Fruit fly (Drosophila melanogaster) whole organism, prepupa: ENCODE results near the gene Usp10.

Experiments
- Blimp-1 ChIP-seq: fragments of 200-800 bp; sonication (Bioruptor generic); optimal IDR thresholded peaks from 3 replicates; lab custom pipeline; 2017; ENCODE audit warnings: missing biosample characterization, missing genetic modification characterization, mild to moderate bottlenecking, moderate library complexity, missing genetic modification reagents
- CG10631 ChIP-seq: fragments of 200-800 bp; sonication (Bioruptor generic); optimal IDR thresholded peaks from 2 replicates; lab custom pipeline; 2016; ENCODE audit warnings: missing biosample characterization, missing genetic modification characterization
- CG10669 ChIP-seq: fragments of 200-800 bp; sonication (Bioruptor generic); optimal IDR thresholded peaks from 3 replicates; lab custom pipeline; 2018; ENCODE audit warnings: missing biosample characterization, mild to moderate bottlenecking, missing genetic modification characterization, moderate library complexity
- CG11294 ChIP-seq: fragments of 200-800 bp; sonication (Bioruptor generic); IDR thresholded peaks from 2 replicates; pipeline ENCODE4 v1.3.6; 2022; ENCODE audit warnings: missing biosample characterization, missing genetic modification characterization
- CG11762 ChIP-seq: fragments of 200-800 bp; sonication (Bioruptor generic); optimal IDR thresholded peaks from 3 replicates; lab custom pipeline; 2016; ENCODE audit warnings: missing biosample characterization, missing genetic modification characterization; ENCODE audit not compliant: insufficient read depth
- CG11902 ChIP-seq: fragments of 200-800 bp; sonication (Bioruptor generic); optimal IDR thresholded peaks from 3 replicates; lab custom pipeline; 2016; ENCODE audit warnings: missing biosample characterization, missing genetic modification characterization
- CG1621 ChIP-seq: fragments of 200-800 bp; sonication (Bioruptor generic); optimal IDR thresholded peaks from 3 replicates; lab custom pipeline; 2018; ENCODE audit warnings: missing biosample characterization, mild to moderate bottlenecking, missing genetic modification characterization
- CG16779 ChIP-seq: fragments of 200-800 bp; sonication (Bioruptor generic); optimal IDR thresholded peaks from 3 replicates; lab custom pipeline; 2017; ENCODE audit warnings: missing biosample characterization, mild to moderate bottlenecking, missing genetic modification characterization
- CG3032 ChIP-seq: fragments of 200-800 bp; optimal IDR thresholded peaks from 2 replicates; lab custom pipeline; 2019; ENCODE audit warnings: missing biosample characterization, mild to moderate bottlenecking, missing genetic modification characterization, moderate library complexity
- CG31627 ChIP-seq: fragments of 200-800 bp; sonication (Bioruptor generic); optimal IDR thresholded peaks from 3 replicates; lab custom pipeline; 2016; ENCODE audit warnings: missing biosample characterization, missing genetic modification characterization
- CG32006 ChIP-seq: fragments of 200-800 bp; sonication (Bioruptor generic); optimal IDR thresholded peaks from 3 replicates; lab custom pipeline; 2017; ENCODE audit warnings: missing biosample characterization, mild to moderate bottlenecking, missing genetic modification characterization
- CG34406 ChIP-seq: fragments of 200-800 bp; sonication (Bioruptor generic); optimal IDR thresholded peaks from 3 replicates; lab custom pipeline; 2016; ENCODE audit warnings: missing biosample characterization, missing genetic modification characterization
- CG3919 ChIP-seq: fragments of 200-800 bp; sonication (Bioruptor generic); optimal IDR thresholded peaks from 3 replicates; lab custom pipeline; 2016; ENCODE audit warnings: missing biosample characterization, missing genetic modification characterization
- CG6163 ChIP-seq: fragments of 200-800 bp; sonication (Bioruptor generic); IDR thresholded peaks from 3 replicates; pipeline ENCODE4 v1.3.6; 2022; ENCODE audit warnings: missing biosample characterization, missing genetic modification characterization
- CG6276 ChIP-seq: fragments of 200-800 bp; sonication (Bioruptor generic); optimal IDR thresholded peaks from 2 replicates; lab custom pipeline; 2017; ENCODE audit warnings: missing biosample characterization, mild to moderate bottlenecking, missing genetic modification characterization
- CG6792 ChIP-seq: fragments of 200-800 bp; sonication (Bioruptor generic); optimal IDR thresholded peaks from 3 replicates; lab custom pipeline; 2016; ENCODE audit warnings: missing biosample characterization, missing genetic modification characterization
- CG6808 ChIP-seq: fragments of 200-800 bp; sonication (Bioruptor generic); optimal IDR thresholded peaks from 3 replicates; lab custom pipeline; 2017; ENCODE audit warnings: missing biosample characterization, missing genetic modification characterization, mild to moderate bottlenecking, moderate library complexity, missing genetic modification reagents
- CG7368 ChIP-seq: fragments of 200-800 bp; sonication (Bioruptor generic); optimal IDR thresholded peaks from 3 replicates; lab custom pipeline; 2016; ENCODE audit warnings: missing biosample characterization, missing genetic modification characterization
- CG8119 ChIP-seq: fragments of 200-800 bp; sonication (Bioruptor generic); IDR thresholded peaks from 3 replicates; pipeline ENCODE4 v1.3.6; 2022; ENCODE audit warnings: missing biosample characterization, missing genetic modification characterization
- CG8319 ChIP-seq: fragments of 200-800 bp; sonication (Bioruptor generic); optimal IDR thresholded peaks from 3 replicates; lab custom pipeline; 2016; ENCODE audit warnings: missing biosample characterization, missing genetic modification characterization
- CG8632 ChIP-seq: fragments of 200-800 bp; sonication (Bioruptor generic); optimal IDR thresholded peaks from 3 replicates; lab custom pipeline; 2016; ENCODE audit warnings: missing biosample characterization, missing genetic modification characterization
- CG9139 ChIP-seq: fragments of 200-800 bp; sonication (Bioruptor generic); optimal IDR thresholded peaks from 3 replicates; lab custom pipeline; 2017; ENCODE audit warnings: missing biosample characterization, mild to moderate bottlenecking, missing genetic modification characterization
- Eip75B ChIP-seq: fragments of 200-800 bp; sonication (Bioruptor generic); optimal IDR thresholded peaks from 3 replicates; lab custom pipeline; 2016; ENCODE audit warnings: missing biosample characterization, missing genetic modification characterization
- Eip78C ChIP-seq: fragments of 200-800 bp; sonication (Bioruptor generic); peaks from one replicate; lab custom pipeline; 2016; ENCODE audit warnings: missing biosample characterization, missing genetic modification characterization
- Eip93F ChIP-seq: fragments of 200-800 bp; sonication (Bioruptor generic); optimal IDR thresholded peaks from 2 replicates; lab custom pipeline; 2016; ENCODE audit warnings: missing biosample characterization, mild to moderate bottlenecking, missing genetic modification characterization
- Ets21C ChIP-seq: fragments of 200-800 bp; sonication (Bioruptor generic); optimal IDR thresholded peaks from 3 replicates; lab custom pipeline; 2016; ENCODE audit warnings: missing biosample characterization, missing genetic modification characterization
- Ets96B ChIP-seq: fragments of 200-800 bp; optimal IDR thresholded peaks from 2 replicates; lab custom pipeline; 2019; ENCODE audit warnings: missing biosample characterization, mild to moderate bottlenecking, missing genetic modification characterization, moderate library complexity
- Gug ChIP-seq: fragments of 200-800 bp; sonication (Bioruptor generic); IDR thresholded peaks from 2 replicates; pipeline ENCODE4 v1.3.6; 2022; ENCODE audit warnings: missing biosample characterization, missing genetic modification characterization
- Hr39 ChIP-seq: fragments of 200-800 bp; sonication (Bioruptor generic); optimal IDR thresholded peaks from 2 replicates; lab custom pipeline; 2016; ENCODE audit warnings: missing biosample characterization, missing genetic modification characterization
- Hr4 ChIP-seq: fragments of 200-800 bp; sonication (Bioruptor generic); optimal IDR thresholded peaks from 3 replicates; lab custom pipeline; 2016; ENCODE audit warnings: missing biosample characterization, missing genetic modification characterization
- Lpt ChIP-seq: fragments of 200-800 bp; sonication (Bioruptor generic); optimal IDR thresholded peaks from 3 replicates; lab custom pipeline; 2016; ENCODE audit warnings: missing biosample characterization, missing genetic modification characterization
- Met ChIP-seq: fragments of 200-800 bp; sonication (Bioruptor generic); optimal IDR thresholded peaks from 3 replicates; lab custom pipeline; 2016; ENCODE audit warnings: missing biosample characterization, missing genetic modification characterization
- OdsH ChIP-seq: fragments of 200-800 bp; sonication (Bioruptor generic); optimal IDR thresholded peaks from 3 replicates; lab custom pipeline; 2016; ENCODE audit warnings: missing biosample characterization, missing genetic modification characterization
- Smox ChIP-seq: fragments of 200-800 bp; sonication (Bioruptor generic); optimal IDR thresholded peaks from 3 replicates; lab custom pipeline; 2016; ENCODE audit warnings: missing biosample characterization, missing genetic modification characterization
- Sox102F ChIP-seq: fragments of 200-800 bp; sonication (Bioruptor generic); optimal IDR thresholded peaks from 2 replicates; lab custom pipeline; 2016; ENCODE audit warnings: missing biosample characterization, mild to moderate bottlenecking, missing genetic modification characterization
- Sox14 ChIP-seq: fragments of 200-800 bp; sonication (Bioruptor generic); optimal IDR thresholded peaks from 3 replicates; lab custom pipeline; 2016; ENCODE audit warnings: missing biosample characterization, missing genetic modification characterization
- Sox15 ChIP-seq: fragments of 200-800 bp; sonication (Bioruptor generic); optimal IDR thresholded peaks from 3 replicates; lab custom pipeline; 2016; ENCODE audit warnings: missing biosample characterization, missing genetic modification characterization
- achi ChIP-seq: fragments of 200-800 bp; sonication (Bioruptor generic); optimal IDR thresholded peaks from 3 replicates; lab custom pipeline; 2016; ENCODE audit warnings: missing biosample characterization, missing genetic modification characterization
- acj6 ChIP-seq: fragments of 200-800 bp; sonication (Bioruptor generic); optimal IDR thresholded peaks from 3 replicates; lab custom pipeline; 2016; ENCODE audit warnings: missing biosample characterization, missing genetic modification characterization
- dac ChIP-seq: fragments of 200-800 bp; sonication (Bioruptor generic); optimal IDR thresholded peaks from 2 replicates; lab custom pipeline; 2017; ENCODE audit warnings: missing biosample characterization, mild to moderate bottlenecking, missing genetic modification characterization
- dsx ChIP-seq: fragments of 200-800 bp; optimal IDR thresholded peaks from 3 replicates; lab custom pipeline; 2019; ENCODE audit warnings: missing biosample characterization, mild to moderate bottlenecking, missing genetic modification characterization, moderate library complexity; ENCODE audit not compliant: poor library complexity, severe bottlenecking
- eg ChIP-seq: fragments of 200-800 bp; sonication (Bioruptor generic); IDR thresholded peaks from 3 replicates; pipeline ENCODE4 v1.3.6; 2022; ENCODE audit warnings: missing biosample characterization, missing genetic modification characterization
- esn ChIP-seq: fragments of 200-800 bp; sonication (Bioruptor generic); optimal IDR thresholded peaks from 2 replicates; lab custom pipeline; 2016; ENCODE audit warnings: missing biosample characterization, mild to moderate bottlenecking, missing genetic modification characterization, moderate library complexity
- fd59A ChIP-seq: fragments of 200-800 bp; sonication (Bioruptor generic); optimal IDR thresholded peaks from 2 replicates; lab custom pipeline; 2017; ENCODE audit warnings: missing biosample characterization, mild to moderate bottlenecking, missing genetic modification characterization, missing genetic modification reagents
- fkh ChIP-seq: fragments of 200-800 bp; sonication (Bioruptor generic); optimal IDR thresholded peaks from 3 replicates; lab custom pipeline; 2017; ENCODE audit warnings: missing biosample characterization, mild to moderate bottlenecking, missing genetic modification characterization, moderate library complexity
- lz ChIP-seq: fragments of 200-800 bp; sonication (Bioruptor generic); optimal IDR thresholded peaks from 3 replicates; lab custom pipeline; 2016; ENCODE audit warnings: missing biosample characterization, missing genetic modification characterization
- net ChIP-seq: fragments of 200-800 bp; sonication (Bioruptor generic); optimal IDR thresholded peaks from 3 replicates; lab custom pipeline; 2016; ENCODE audit warnings: missing biosample characterization, missing genetic modification characterization
- pdm3 ChIP-seq: fragments of 200-800 bp; sonication (Bioruptor generic); optimal IDR thresholded peaks from 3 replicates; lab custom pipeline; 2016; ENCODE audit warnings: missing biosample characterization, missing genetic modification characterization
- spab ChIP-seq: fragments of 200-800 bp; sonication (Bioruptor generic); optimal IDR thresholded peaks from 2 replicates; lab custom pipeline; 2017; ENCODE audit warnings: missing biosample characterization, mild to moderate bottlenecking, missing genetic modification characterization, missing genetic modification reagents
- ss ChIP-seq, 2 experiments: fragments of 200-800 bp; sonication (Bioruptor generic); optimal IDR thresholded peaks; 2 replicates in 1 of 2; 3 replicates in 1 of 2; lab custom pipeline; 2017 to 2018; ENCODE audit warnings: mild to moderate bottlenecking in 2 of 2, missing biosample characterization in 2 of 2, missing genetic modification characterization in 2 of 2, moderate library complexity in 1 of 2
- topi ChIP-seq: fragments of 200-800 bp; sonication (Bioruptor generic); optimal IDR thresholded peaks from 3 replicates; lab custom pipeline; 2016; ENCODE audit warnings: missing biosample characterization, missing genetic modification characterization

Usp10 gene

dm6 chr3L:895314-895980 is 23.7 kb downstream of the Usp10 start, which contains the start of gene CG34056:
CG34056 (plus strand) TSS chr3L:895951.
- TF ChIP-seq topi (GFP tag; lab: Kevin White, UChicago): peak; percentile 98
- peak; percentile 42 for TF ChIP-seq fkh
- peak; percentile 97 for TF ChIP-seq Met
- TF ChIP-seq Eip93F: peak; percentile 97
- peak; percentile 97 for TF ChIP-seq CG9139 (GFP tag; lab: Kevin White, UChicago)
- TF ChIP-seq eg (GFP tag; lab: Robert Waterston, UW): peak; percentile 99
- TF ChIP-seq dac (GFP tag; lab: Kevin White, UChicago): peak; percentile 89
- peak; percentile 97 for TF ChIP-seq spab (GFP tag; lab: Kevin White, UChicago)
- TF ChIP-seq dsx (GFP tag; lab: Kevin White, UChicago): peak; percentile 95
- peak; percentile 98 for TF ChIP-seq CG11762 (GFP tag; lab: Kevin White, UChicago)
- peak; percentile 91 for TF ChIP-seq Ets21C (GFP tag; lab: Kevin White, UChicago)
- TF ChIP-seq pdm3: peak; percentile 97
- TF ChIP-seq Eip78C (GFP tag; lab: Kevin White, UChicago): peak; percentile 100
- TF ChIP-seq Hr4: peak; percentile 96
- TF ChIP-seq Ets96B (tag; lab: Kevin White, UChicago): peak; percentile 98
- TF ChIP-seq CG6163 (GFP tag; lab: Robert Waterston, UW): peak; percentile 99
- peak; percentile 94 for TF ChIP-seq fd59A (GFP tag; lab: Kevin White, UChicago)
- TF ChIP-seq Blimp-1 (GFP tag; lab: Kevin White, UChicago): peak; percentile 89
- peak; percentile 99 for TF ChIP-seq CG8119 (GFP tag; lab: Robert Waterston, UW)
- peak; percentile 96 for TF ChIP-seq CG8319 (GFP tag; lab: Kevin White, UChicago)
- peak; percentile 97 for TF ChIP-seq CG3032
- peak; percentile 98 for TF ChIP-seq achi (GFP tag; lab: Kevin White, UChicago)
- peak; percentile 98 for TF ChIP-seq CG10669
- peak; percentile 95 for TF ChIP-seq CG6276 (GFP tag; lab: Kevin White, UChicago)
- TF ChIP-seq CG10631: peak; percentile 98
- peak; percentile 96 for TF ChIP-seq Sox14 (GFP tag; lab: Kevin White, UChicago)
- TF ChIP-seq CG7368: peak; percentile 97
- peak; percentile 95 for TF ChIP-seq Smox
- TF ChIP-seq CG32006 (GFP tag; lab: Kevin White, UChicago): peak; percentile 97
- peak; percentile 96 for TF ChIP-seq lz
- peak; percentile 98 for TF ChIP-seq esn (GFP tag; lab: Kevin White, UChicago)
- TF ChIP-seq Lpt (GFP tag; lab: Kevin White, UChicago): peak; percentile 97
- TF ChIP-seq CG11902 (GFP tag; lab: Kevin White, UChicago): peak; percentile 94
- peak; percentile 95 for TF ChIP-seq CG31627 (GFP tag; lab: Kevin White, UChicago)
- peak; percentile 96 for TF ChIP-seq Sox102F (GFP tag; lab: Kevin White, UChicago)
- peak; percentile 97 for TF ChIP-seq CG8632
- peak; percentile 98 for TF ChIP-seq CG6792 (GFP tag; lab: Kevin White, UChicago)
- TF ChIP-seq Gug: peak; percentile 96
- peak; percentile 96 for TF ChIP-seq net
- TF ChIP-seq CG16779 (tag; lab: Kevin White, UChicago): peak; percentile 93
- peak; percentile 93 for TF ChIP-seq Hr39 (GFP tag; lab: Kevin White, UChicago)
- peak; percentile 98 for TF ChIP-seq Eip75B (GFP tag; lab: Kevin White, UChicago)
- peak; percentile 90 for TF ChIP-seq CG1621
- TF ChIP-seq acj6 (GFP tag; lab: Kevin White, UChicago): peak; percentile 97
- TF ChIP-seq ss (GFP tag; optimal IDR thresholded peaks at IDR 0.05; lab: Kevin White, UChicago): peak; percentile 97
- TF ChIP-seq Sox15: peak; percentile 93
- peak; percentile 97 for TF ChIP-seq CG6808 (GFP tag; lab: Kevin White, UChicago)
- TF ChIP-seq CG3919 (GFP tag; lab: Kevin White, UChicago): peak; percentile 99
- TF ChIP-seq CG34406 (GFP tag; lab: Kevin White, UChicago): peak; percentile 97
- peak; percentile 95 for TF ChIP-seq CG11294
- peak; percentile 98 for TF ChIP-seq OdsH (GFP tag; lab: Kevin White, UChicago)
